Worm (Caenorhabditis elegans) whole organism, L1 larva: ENCODE data around the gene catp-6.

Experiments used
- C04F5.9 ChIP-seq: sonication (generic microtip); optimal IDR thresholded peaks from 2 replicates; lab custom pipeline; 2016; ENCODE audit warnings: missing genetic modification characterization, missing compliant biosample characterization
- ceh-88 ChIP-seq: fragments of 200-800 bp; sonication (Bioruptor generic); IDR thresholded peaks from 2 replicates; pipeline ENCODE4 v1.3.6; 2022; ENCODE audit warnings: missing genetic modification characterization, missing compliant biosample characterization
- elt-3 ChIP-seq, 6 experiments: fragments of 150-350 bp in 1 of 6; sonication (generic microtip); optimal IDR thresholded peaks; 2 replicates each; lab custom pipeline; 2017 to 2018; ENCODE audit warnings: missing biosample characterization in 6 of 6, missing genetic modification characterization in 6 of 6, inconsistent platforms in 1 of 6
- ets-5 ChIP-seq: fragments of 200-800 bp; sonication (Bioruptor generic); IDR thresholded peaks from 2 replicates; pipeline ENCODE4 v1.3.6; 2022; ENCODE audit warnings: missing genetic modification characterization, missing compliant biosample characterization
- hlh-17 ChIP-seq: fragments of 200-800 bp; sonication (Bioruptor generic); optimal IDR thresholded peaks from 2 replicates; lab custom pipeline; 2018; ENCODE audit warnings: missing genetic modification characterization, mild to moderate bottlenecking, missing compliant biosample characterization, moderate library complexity, borderline replicate concordance
- nhr-11 ChIP-seq: fragments of 150-350 bp; optimal IDR thresholded peaks from 2 replicates; lab custom pipeline; 2014; ENCODE audit warnings: missing biosample characterization, missing genetic modification characterization
- nhr-20 ChIP-seq: sonication (generic microtip); optimal IDR thresholded peaks from 2 replicates; lab custom pipeline; 2016; ENCODE audit warnings: mild to moderate bottlenecking, missing genetic modification characterization, missing compliant biosample characterization
- nhr-28 ChIP-seq: fragments of 150-350 bp; optimal IDR thresholded peaks from 2 replicates; lab custom pipeline; 2014; ENCODE audit warnings: missing biosample characterization, missing genetic modification characterization
- nhr-85 ChIP-seq: sonication (generic microtip); peaks from one replicate; lab custom pipeline; 2016; ENCODE audit warnings: missing genetic modification characterization, inconsistent platforms, missing compliant biosample characterization
- snpc-4 ChIP-seq: fragments of 150-350 bp; optimal IDR thresholded peaks from 2 replicates; lab custom pipeline; 2014; ENCODE audit warnings: missing biosample characterization, missing genetic modification characterization
- unc-98 ChIP-seq: fragments of 200-800 bp; sonication (Bioruptor generic); IDR thresholded peaks from 2 replicates; pipeline ENCODE4 v1.3.6; 2022; ENCODE audit warnings: missing genetic modification characterization, missing compliant biosample characterization
- vab-15 ChIP-seq: sonication (generic microtip); optimal IDR thresholded peaks from 2 replicates; lab custom pipeline; 2017; ENCODE audit warnings: missing genotype, mild to moderate bottlenecking, missing genetic modification characterization, missing compliant biosample characterization
- xbp-1 ChIP-seq: sonication (generic microtip); optimal IDR thresholded peaks from 2 replicates; lab custom pipeline; 2016; ENCODE audit warnings: missing genetic modification characterization, missing compliant biosample characterization

- TF ChIP-seq C04F5.9 (no peak), unc-98 (GFP tag; lab: Robert Waterston, UW) (no peak), elt-3 (tag; optimal IDR thresholded peaks at IDR 0.05; lab: Kevin White, UChicago) (no peak), ets-5 (no peak), hlh-17 (no peak), nhr-28 (tag; lab: Kevin White, UChicago) (no peak), ceh-88 (GFP tag; lab: Robert Waterston, UW) (no peak), xbp-1 (tag; lab: Kevin White, UChicago) (no peak), snpc-4 (tag; lab: Kevin White, UChicago) (no peak), nhr-20 (no peak), vab-15 (no peak), nhr-85 (no peak), nhr-11 (tag; lab: Kevin White, UChicago) (no peak)
Measured at ce11 chrIV:9799664-9800063, 24.7 kb downstream of the catp-6 start.
